Worm (Caenorhabditis elegans) whole organism, young adult: ENCODE measurements around the gene Y39A1A.21.
"Not testable (repeated sequence)": the region's sequence is repeated elsewhere in the genome, so short reads cannot be mapped to it uniquely, and the experiment has no call there.

ENCODE experiments used
- B0019.2 ChIP-seq: fragments of 200-800 bp; sonication (Bioruptor generic); conservative IDR thresholded peaks from 2 replicates; pipeline ENCODE4 v1.3.6; 2022; ENCODE audit warnings: missing genetic modification reagents, missing genetic modification characterization, missing compliant biosample characterization
- B0261.1 ChIP-seq: sonication (generic microtip); optimal IDR thresholded peaks from 2 replicates; lab custom pipeline; 2016; ENCODE audit warnings: mild to moderate bottlenecking, missing genetic modification characterization, moderate library complexity, missing compliant biosample characterization
- C17E4.6 ChIP-seq: fragments of 200-800 bp; sonication (Bioruptor generic); IDR thresholded peaks from 2 replicates; pipeline ENCODE4 v1.3.6; 2022; ENCODE audit warnings: missing genetic modification reagents, missing genetic modification characterization, missing compliant biosample characterization
- D2030.7 ChIP-seq: fragments of 200-800 bp; sonication (Bioruptor generic); IDR thresholded peaks from 2 replicates; pipeline ENCODE4 v1.3.6; 2022; ENCODE audit warnings: missing genetic modification reagents, missing genetic modification characterization, missing compliant biosample characterization
- F10E7.11 ChIP-seq: sonication (generic microtip); optimal IDR thresholded peaks from 2 replicates; lab custom pipeline; 2017; ENCODE audit warnings: mild to moderate bottlenecking, missing genetic modification characterization, moderate library complexity, missing compliant biosample characterization
- F49E8.2 ChIP-seq: sonication (generic microtip); optimal IDR thresholded peaks from 3 replicates; lab custom pipeline; 2017; ENCODE audit warnings: missing genetic modification characterization, mild to moderate bottlenecking, missing compliant biosample characterization, antibody characterized with exemption, moderate library complexity; ENCODE audit not compliant: insufficient read depth
- F57C9.4 ChIP-seq: sonication (generic microtip); optimal IDR thresholded peaks from 2 replicates; lab custom pipeline; 2017; ENCODE audit warnings: mild to moderate bottlenecking, missing genetic modification characterization, missing compliant biosample characterization
- K12H6.12 ChIP-seq: fragments of 200-800 bp; sonication (Bioruptor generic); optimal IDR thresholded peaks from 2 replicates; lab custom pipeline; 2018; ENCODE audit warnings: mild to moderate bottlenecking, missing genetic modification characterization, missing compliant biosample characterization
- Y53G8AR.9 ChIP-seq: fragments of 200-800 bp; sonication (Bioruptor generic); conservative IDR thresholded peaks from 2 replicates; pipeline ENCODE4 v1.3.6; 2022; ENCODE audit warnings: missing genetic modification reagents, missing genetic modification characterization, missing compliant biosample characterization
- Y67H2A.10 ChIP-seq: fragments of 200-800 bp; sonication (Bioruptor generic); conservative IDR thresholded peaks from 2 replicates; pipeline ENCODE4 v1.3.6; 2022; ENCODE audit warnings: missing genetic modification reagents, missing genetic modification characterization, missing compliant biosample characterization
- athp-1 ChIP-seq: sonication (generic microtip); optimal IDR thresholded peaks from 2 replicates; lab custom pipeline; 2017; ENCODE audit warnings: mild to moderate bottlenecking, missing genetic modification characterization, missing compliant biosample characterization
- attf-3 ChIP-seq: fragments of 200-800 bp; sonication (Bioruptor generic); conservative IDR thresholded peaks from 2 replicates; pipeline ENCODE4 v1.3.6; 2022; ENCODE audit warnings: missing genetic modification reagents, missing genetic modification characterization, missing compliant biosample characterization
- attf-5 ChIP-seq: fragments of 200-800 bp; sonication (Bioruptor generic); optimal IDR thresholded peaks from 2 replicates; lab custom pipeline; 2018; ENCODE audit warnings: mild to moderate bottlenecking, missing genetic modification characterization, missing compliant biosample characterization
- attf-6 ChIP-seq: fragments of 200-800 bp; sonication (Bioruptor generic); IDR thresholded peaks from 2 replicates; pipeline ENCODE4 v1.3.6; 2022; ENCODE audit warnings: missing genetic modification reagents, missing genetic modification characterization, missing compliant biosample characterization
- cebp-1 ChIP-seq, 2 experiments: fragments of 200-800 bp in 1 of 2; sonication (Bioruptor generic) in 1 of 2; sonication (generic microtip) in 1 of 2; IDR thresholded peaks in 1 of 2; optimal IDR thresholded peaks in 1 of 2; 2 replicates each; pipeline versions ENCODE4 v1.3.6 to Lab custom; 2017 to 2022; ENCODE audit warnings: missing compliant biosample characterization in 2 of 2, missing genetic modification characterization in 2 of 2, mild to moderate bottlenecking in 1 of 2, missing genetic modification reagents in 1 of 2, moderate library complexity in 1 of 2
- cebp-2 ChIP-seq: fragments of 200-800 bp; sonication (Bioruptor generic); IDR thresholded peaks from 2 replicates; pipeline ENCODE4 v1.3.6; 2022; ENCODE audit warnings: missing genetic modification characterization, missing compliant biosample characterization
- ceh-100 ChIP-seq: fragments of 200-800 bp; sonication (Bioruptor generic); IDR thresholded peaks from 2 replicates; pipeline ENCODE4 v1.3.6; 2022; ENCODE audit warnings: missing genetic modification reagents, missing genetic modification characterization, missing compliant biosample characterization
- ceh-58 ChIP-seq: fragments of 200-800 bp; sonication (Bioruptor generic); IDR thresholded peaks from 2 replicates; pipeline ENCODE4 v1.3.6; 2022; ENCODE audit warnings: missing genetic modification characterization, missing compliant biosample characterization
- dpl-1 ChIP-seq: fragments of 150-350 bp; optimal IDR thresholded peaks from 2 replicates; lab custom pipeline; 2014; ENCODE audit warnings: missing biosample characterization, missing genetic modification reagents, missing genetic modification characterization
- efl-1 ChIP-seq: fragments of 150-350 bp; optimal IDR thresholded peaks from 2 replicates; lab custom pipeline; 2014; ENCODE audit warnings: missing biosample characterization, missing genetic modification reagents, missing genetic modification characterization
- ekl-4 ChIP-seq: fragments of 200-800 bp; sonication (Bioruptor generic); IDR thresholded peaks from 2 replicates; pipeline ENCODE4 v1.3.6; 2022; ENCODE audit warnings: missing genetic modification reagents, missing genetic modification characterization, missing compliant biosample characterization
- him-1 ChIP-seq: sonication (generic microtip); optimal IDR thresholded peaks from 2 replicates; lab custom pipeline; 2016; ENCODE audit warnings: missing genotype, missing genetic modification reagents, missing genetic modification characterization, missing compliant biosample characterization
- hmg-1.2 ChIP-seq: fragments of 200-800 bp; sonication (Bioruptor generic); IDR thresholded peaks from 2 replicates; pipeline ENCODE4 v1.3.6; 2022; ENCODE audit warnings: missing genetic modification reagents, missing genetic modification characterization, missing compliant biosample characterization
- hrde-1 ChIP-seq: sonication (generic microtip); optimal IDR thresholded peaks from 2 replicates; lab custom pipeline; 2016; ENCODE audit warnings: missing genetic modification characterization, mild to moderate bottlenecking, missing compliant biosample characterization, moderate library complexity, missing genotype, missing genetic modification reagents, borderline replicate concordance
- hsf-1 ChIP-seq: fragments of 200-800 bp; sonication (Bioruptor generic); IDR thresholded peaks from 2 replicates; pipeline ENCODE4 v1.3.6; 2022; ENCODE audit warnings: missing genetic modification reagents, missing genetic modification characterization, missing compliant biosample characterization
- let-607 ChIP-seq, 2 experiments: fragments of 200-800 bp in 1 of 2; sonication (Bioruptor generic) in 1 of 2; sonication (generic microtip) in 1 of 2; optimal IDR thresholded peaks; 2 replicates each; lab custom pipeline; 2016 to 2018; ENCODE audit warnings: mild to moderate bottlenecking in 2 of 2, missing compliant biosample characterization in 2 of 2, missing genetic modification characterization in 2 of 2, moderate library complexity in 2 of 2, missing genotype in 1 of 2
- lin-40 ChIP-seq: sonication (generic microtip); optimal IDR thresholded peaks from 2 replicates; lab custom pipeline; 2016; ENCODE audit warnings: missing genetic modification characterization, mild to moderate bottlenecking, missing compliant biosample characterization, missing genotype, missing genetic modification reagents
- lsl-1 ChIP-seq: fragments of 200-800 bp; sonication (Bioruptor generic); optimal IDR thresholded peaks from 2 replicates; lab custom pipeline; 2018; ENCODE audit warnings: mild to moderate bottlenecking, missing genetic modification characterization, moderate library complexity, missing compliant biosample characterization
- madf-6 ChIP-seq: fragments of 200-800 bp; sonication (Bioruptor generic); IDR thresholded peaks from 2 replicates; pipeline ENCODE4 v1.3.6; 2022; ENCODE audit warnings: missing genetic modification reagents, missing genetic modification characterization, missing compliant biosample characterization
- madf-8 ChIP-seq: fragments of 200-800 bp; sonication (Bioruptor generic); conservative IDR thresholded peaks from 2 replicates; pipeline ENCODE4 v1.3.6; 2022; ENCODE audit warnings: missing genetic modification reagents, missing genetic modification characterization, missing compliant biosample characterization
- mcd-1 ChIP-seq: fragments of 200-800 bp; sonication (Bioruptor generic); IDR thresholded peaks from 2 replicates; pipeline ENCODE4 v1.3.6; 2022; ENCODE audit warnings: missing genetic modification reagents, missing genetic modification characterization, missing compliant biosample characterization
- nfya-2 ChIP-seq: fragments of 200-800 bp; sonication (Bioruptor generic); IDR thresholded peaks from 2 replicates; pipeline ENCODE4 v1.3.6; 2022; ENCODE audit warnings: missing genetic modification reagents, missing genetic modification characterization, missing compliant biosample characterization
- pha-4 ChIP-seq: fragments of 150-350 bp; sonication (generic microtip); optimal IDR thresholded peaks from 2 replicates; lab custom pipeline; 2014; ENCODE audit warnings: missing biosample characterization, missing genetic modification reagents, missing genetic modification characterization
- rcor-1 ChIP-seq: fragments of 200-800 bp; sonication (Bioruptor generic); IDR thresholded peaks from 2 replicates; pipeline ENCODE4 v1.3.6; 2022; ENCODE audit warnings: missing genetic modification reagents, missing genetic modification characterization, missing compliant biosample characterization
- snpc-1.3 ChIP-seq: sonication (generic microtip); optimal IDR thresholded peaks from 2 replicates; lab custom pipeline; 2017; ENCODE audit warnings: missing genetic modification characterization, mild to moderate bottlenecking, missing compliant biosample characterization, antibody characterized with exemption, moderate library complexity, missing genotype, missing genetic modification reagents; ENCODE audit not compliant: insufficient read depth
- snpc-4 ChIP-seq, 5 experiments: fragments of 150-350 bp in 1 of 5; sonication (generic microtip) in 4 of 5; optimal IDR thresholded peaks; 2 replicates each; lab custom pipeline; 2014 to 2018; ENCODE audit warnings: missing genetic modification characterization in 5 of 5, missing biosample characterization in 3 of 5, antibody characterized with exemption in 2 of 5, mild to moderate bottlenecking in 2 of 5, missing compliant biosample characterization in 2 of 5, missing genotype in 2 of 5, moderate library complexity in 2 of 5, missing genetic modification reagents in 1 of 5
- tlf-1 ChIP-seq: fragments of 200-800 bp; sonication (Bioruptor generic); optimal IDR thresholded peaks from 2 replicates; lab custom pipeline; 2018; ENCODE audit warnings: mild to moderate bottlenecking, missing genetic modification characterization, missing compliant biosample characterization
- unc-130 ChIP-seq: sonication (generic microtip); optimal IDR thresholded peaks from 2 replicates; lab custom pipeline; 2016; ENCODE audit warnings: missing genetic modification reagents, missing genetic modification characterization, missing compliant biosample characterization
- xnd-1 ChIP-seq: sonication (generic microtip); optimal IDR thresholded peaks from 2 replicates; lab custom pipeline; 2016; ENCODE audit warnings: missing genotype, missing genetic modification reagents, missing genetic modification characterization, missing compliant biosample characterization
- ztf-18 ChIP-seq: sonication (generic microtip); optimal IDR thresholded peaks from 2 replicates; lab custom pipeline; 2016; ENCODE audit warnings: missing genotype, mild to moderate bottlenecking, missing genetic modification characterization, missing compliant biosample characterization
- ztf-26 ChIP-seq: sonication (generic microtip); optimal IDR thresholded peaks from 2 replicates; lab custom pipeline; 2017; ENCODE audit warnings: missing genetic modification characterization, missing compliant biosample characterization

The Y39A1A.21 gene

DNA sequence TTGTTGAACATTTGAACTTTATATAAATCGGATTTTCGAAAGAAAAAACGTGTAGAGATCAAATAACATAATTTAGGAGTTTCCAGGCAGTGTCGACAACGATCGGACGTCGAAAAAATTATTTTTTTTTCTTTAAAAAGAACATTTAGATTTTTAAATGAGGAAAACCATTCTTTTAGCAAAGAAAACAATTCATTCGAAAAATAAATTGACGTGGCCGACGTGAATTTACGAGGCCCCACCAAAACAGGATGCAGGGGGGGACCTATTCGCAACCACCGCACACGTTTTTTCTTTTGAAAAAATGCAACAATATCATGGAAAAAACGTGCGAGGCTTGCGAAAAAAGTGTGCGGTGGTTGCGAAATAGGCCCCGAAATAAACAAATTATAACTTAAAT, 43.2 kb upstream of the Y39A1A.21 start, which contains the start of gene enu-3.6:
TSS of gene enu-3.6 (plus strand) at position 392 of the 400 bp plus-strand sequence.
- TF ChIP-seq him-1 (tag; lab: Kevin White, UChicago) (peak; percentile 33), hsf-1 (peak; percentile 59), unc-130 (GFP tag; lab: Kevin White, UChicago) (peak; percentile 21), snpc-4 (tag; optimal IDR thresholded peaks at IDR 0.05; lab: Kevin White, UChicago) (peak in 1 of 4 experiments; percentile 8), cebp-2 (GFP tag; lab: Robert Waterston, UW) (0 out of 2 replicates have a peak, but pooled peaks have one; percentile 44), attf-6 (0 out of 2 replicates have a peak, but pooled peaks have one; percentile 38), cebp-1 (tag; optimal IDR thresholded peaks at IDR 0.05; lab: Kevin White, UChicago) (peak; percentile 68), Y53G8AR.9 (GFP tag; lab: Robert Waterston, UW) (peak; percentile 28; the same call in 1 of the 2 replicates), F49E8.2 (peak; percentile 39), athp-1 (tag; lab: Kevin White, UChicago) (peak; percentile 62), ceh-100 (GFP tag; lab: Robert Waterston, UW) (peak; percentile 40; the same call in 1 of the 2 replicates), xnd-1 (tag; lab: Kevin White, UChicago) (peak; percentile 23), hrde-1 (tag; lab: Kevin White, UChicago) (peak; percentile 53), madf-6 (GFP tag; lab: Robert Waterston, UW) (peak; percentile 62; the same call in 1 of the 2 replicates), madf-8 (GFP tag; lab: Robert Waterston, UW) (0 out of 2 replicates have a peak, but pooled peaks have one; percentile 24)
- not testable (repeated sequence) for TF ChIP-seq snpc-4 (GFP tag; optimal IDR thresholded peaks at IDR 0.05; lab: Kevin White, UChicago); cebp-1 (GFP tag; IDR thresholded peaks at IDR 0.05; lab: Robert Waterston, UW)
- TF ChIP-seq, all 124 proteins: peak for 15; not testable (repeated sequence) for 109

DNA sequence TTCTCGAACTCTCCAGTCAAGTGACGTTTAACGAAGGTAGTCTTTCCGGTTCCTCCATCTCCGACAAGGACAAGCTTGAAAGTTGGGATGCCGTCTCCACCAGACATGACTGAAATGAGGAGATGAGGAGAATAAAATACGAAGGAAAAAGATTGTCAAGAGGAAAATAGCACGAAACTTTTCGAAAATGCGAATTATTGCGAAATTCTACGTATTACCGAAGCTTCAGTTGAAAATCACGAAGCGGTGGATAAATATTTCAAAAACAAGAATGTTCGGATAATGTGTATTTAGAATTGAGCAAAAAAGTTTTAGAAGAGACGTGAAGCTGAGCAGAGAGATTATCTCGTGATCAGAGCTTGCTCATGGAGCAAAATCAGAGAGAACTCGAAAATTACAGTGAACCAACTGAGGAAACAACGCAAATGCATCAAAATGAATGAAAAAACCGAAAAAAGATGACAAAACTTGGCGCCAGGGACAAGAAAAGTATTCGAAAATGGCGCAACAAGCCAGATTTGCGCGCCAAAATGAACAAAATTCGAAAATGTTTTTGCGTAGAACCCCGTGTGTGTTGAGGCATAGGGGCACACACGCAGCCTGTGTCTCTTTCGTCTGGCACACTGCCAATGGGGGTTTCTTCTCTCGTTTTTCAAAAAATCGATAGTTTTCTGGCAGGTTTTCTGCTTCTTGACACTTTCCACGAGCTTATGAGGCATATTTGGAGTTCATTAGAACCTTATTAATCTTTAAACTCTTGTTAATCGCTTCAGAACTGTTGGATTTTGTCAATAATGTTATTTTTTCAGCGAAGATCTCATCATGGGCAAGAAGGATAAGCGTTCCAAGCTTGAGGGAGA, 41.0 kb upstream of the Y39A1A.21 start, which contains the start of the genes ran-1 and dkc-1:
TSS of gene ran-1 (minus strand) at position 109 of the 860 bp plus-strand sequence.
TSS of gene dkc-1 (plus strand) at position 810 of the 860 bp plus-strand sequence.
- TF ChIP-seq F10E7.11 (tag; lab: Kevin White, UChicago) (no peak), madf-8 (GFP tag; lab: Robert Waterston, UW) (peak; percentile 94), C17E4.6 (GFP tag; lab: Robert Waterston, UW) (peak; percentile 87), madf-6 (GFP tag; lab: Robert Waterston, UW) (peak; percentile 98), K12H6.12 (tag; lab: Kevin White, UChicago) (peak; percentile 63), ceh-58 (GFP tag; lab: Robert Waterston, UW) (no peak), D2030.7 (GFP tag; lab: Robert Waterston, UW) (peak; percentile 95), xnd-1 (tag; lab: Kevin White, UChicago) (peak; percentile 89), ztf-18 (tag; lab: Kevin White, UChicago) (peak; percentile 68), attf-3 (GFP tag; lab: Robert Waterston, UW) (0 out of 2 replicates have a peak, but pooled peaks have one; percentile 44), snpc-1.3 (tag; lab: Kevin White, UChicago) (peak; percentile 79), ztf-26 (peak; percentile 38), Y67H2A.10 (GFP tag; lab: Robert Waterston, UW) (peak; percentile 46; the same call in 1 of the 2 replicates), dpl-1 (peak; percentile 95), attf-5 (GFP tag; lab: Kevin White, UChicago) (peak; percentile 90), lsl-1 (peak; percentile 80), ekl-4 (peak; percentile 77), efl-1 (GFP tag; lab: Kevin White, UChicago) (peak; percentile 98), tlf-1 (GFP tag; lab: Kevin White, UChicago) (peak; percentile 92), hmg-1.2 (GFP tag; lab: Robert Waterston, UW) (peak; percentile 95), athp-1 (tag; lab: Kevin White, UChicago) (peak; percentile 81), rcor-1 (GFP tag; lab: Robert Waterston, UW) (peak; percentile 81), F57C9.4 (no peak), ceh-100 (GFP tag; lab: Robert Waterston, UW) (peak; percentile 53), pha-4 (tag; lab: Kevin White, UChicago) (peak; percentile 13), let-607 (tag; optimal IDR thresholded peaks at IDR 0.05; lab: Kevin White, UChicago) (no peak), nfya-2 (no peak), mcd-1 (GFP tag; lab: Robert Waterston, UW) (peak; percentile 82), lin-40 (tag; lab: Kevin White, UChicago) (peak; percentile 51), B0019.2 (GFP tag; lab: Robert Waterston, UW) (peak; percentile 86), F49E8.2 (peak; percentile 84), B0261.1 (tag; lab: Kevin White, UChicago) (no peak)
